Fruit fly (Drosophila melanogaster) whole organism, wandering third instar larva: ENCODE results near the gene CG4199.

Experiments
- CG9705 ChIP-seq: fragments of 200-800 bp; sonication (Bioruptor generic); optimal IDR thresholded peaks from 2 replicates; lab custom pipeline; 2018; ENCODE audit warnings: missing biosample characterization, mild to moderate bottlenecking, missing genetic modification characterization
- Dif ChIP-seq: fragments of 200-275, 200-300 bp; sonication (Bioruptor generic); optimal IDR thresholded peaks from 2 replicates; lab custom pipeline; 2018; ENCODE audit warnings: missing biosample characterization, missing genetic modification characterization; ENCODE audit not compliant: partially characterized antibody
- HLH106 ChIP-seq: fragments of 200-800 bp; optimal IDR thresholded peaks from 3 replicates; lab custom pipeline; 2019; ENCODE audit warnings: missing biosample characterization, mild to moderate bottlenecking, missing genetic modification characterization, moderate library complexity
- ey ChIP-seq: fragments of 200-800 bp; sonication (Bioruptor generic); optimal IDR thresholded peaks from 2 replicates; lab custom pipeline; 2016; ENCODE audit warnings: missing biosample characterization, missing genetic modification characterization
- psq ChIP-seq: fragments of 200-800 bp; sonication (Bioruptor generic); optimal IDR thresholded peaks from 3 replicates; lab custom pipeline; 2017; ENCODE audit warnings: missing biosample characterization, mild to moderate bottlenecking, missing genetic modification characterization, moderate library complexity

DNA sequence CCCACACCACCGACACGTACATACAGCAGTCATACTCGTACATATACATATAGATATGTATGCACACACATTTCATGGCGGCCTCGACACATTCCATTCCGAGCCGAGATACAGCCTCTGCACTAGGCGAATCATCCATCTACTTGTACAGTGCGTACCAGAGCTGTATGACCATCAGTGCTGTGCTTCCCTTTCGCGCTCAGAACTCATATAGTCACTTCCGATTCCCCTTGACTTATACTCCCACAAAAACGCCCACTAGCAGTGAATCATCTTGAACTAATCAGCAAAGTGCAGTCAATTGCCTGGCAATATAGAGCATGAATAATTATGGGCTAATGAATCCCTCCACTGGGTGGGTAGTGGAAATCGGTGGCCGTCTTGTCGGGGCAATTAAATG, 16.5 kb upstream of the CG4199 start:
- no peak for TF ChIP-seq Dif
- no peak for TF ChIP-seq ey (GFP tag; lab: Kevin White, UChicago)
- no peak for TF ChIP-seq CG9705 (GFP tag; lab: Kevin White, UChicago)
- no peak for TF ChIP-seq psq
- no peak for TF ChIP-seq HLH106 (tag; lab: Kevin White, UChicago)
